Fruit fly (Drosophila melanogaster) whole organism, embryonic: ENCODE results near the gene Trs20.

Source experiments
- Bdp1 ChIP-seq: fragments of 200-800 bp; sonication (Bioruptor generic); optimal IDR thresholded peaks from 3 replicates; lab custom pipeline; 2016; ENCODE audit warnings: missing biosample characterization, missing genetic modification characterization
- Bteb2 ChIP-seq: fragments of 200-800 bp; sonication (Bioruptor generic); optimal IDR thresholded peaks from 2 replicates; lab custom pipeline; 2016; ENCODE audit warnings: missing biosample characterization, missing genetic modification characterization
- CG10267 ChIP-seq: fragments of 200-800 bp; sonication (Bioruptor generic); optimal IDR thresholded peaks from 2 replicates; lab custom pipeline; 2018; ENCODE audit warnings: missing biosample characterization, mild to moderate bottlenecking, missing genetic modification characterization, moderate library complexity
- CG10321 ChIP-seq: fragments of 200-800 bp; sonication (Bioruptor generic); IDR thresholded peaks from 2 replicates; pipeline ENCODE4 v1.3.6; 2022; ENCODE audit warnings: missing biosample characterization, missing genetic modification characterization
- CG10431 ChIP-seq: fragments of 200-800 bp; sonication (Bioruptor generic); optimal IDR thresholded peaks from 3 replicates; lab custom pipeline; 2018; ENCODE audit warnings: missing biosample characterization, mild to moderate bottlenecking, missing genetic modification characterization
- CG11456 ChIP-seq: fragments of 200-800 bp; sonication (Bioruptor generic); IDR thresholded peaks from 3 replicates; pipeline ENCODE4 v1.3.6; 2022; ENCODE audit warnings: missing biosample characterization, missing genetic modification characterization
- CG1233 ChIP-seq: fragments of 200-800 bp; sonication (Bioruptor generic); optimal IDR thresholded peaks from 4 replicates; lab custom pipeline; 2018; ENCODE audit warnings: missing biosample characterization, mild to moderate bottlenecking, missing genetic modification characterization
- CG14965 ChIP-seq: fragments of 200-800 bp; sonication (Bioruptor generic); optimal IDR thresholded peaks from 2 replicates; lab custom pipeline; 2016; ENCODE audit warnings: missing biosample characterization, missing genetic modification characterization, borderline replicate concordance
- CG1602 ChIP-seq: fragments of 200-800 bp; sonication (Bioruptor generic); optimal IDR thresholded peaks from 3 replicates; lab custom pipeline; 2016; ENCODE audit warnings: missing biosample characterization, missing genetic modification characterization
- CG17186 ChIP-seq: fragments of 200-800 bp; sonication (Bioruptor generic); optimal IDR thresholded peaks from 3 replicates; lab custom pipeline; 2017; ENCODE audit warnings: missing biosample characterization, missing genetic modification reagents, missing genetic modification characterization
- CG17912 ChIP-seq: fragments of 200-800 bp; sonication (Bioruptor generic); optimal IDR thresholded peaks from 2 replicates; lab custom pipeline; 2018; ENCODE audit warnings: missing biosample characterization, mild to moderate bottlenecking, missing genetic modification characterization
- CG18262 ChIP-seq: fragments of 200-800 bp; optimal IDR thresholded peaks from 3 replicates; lab custom pipeline; 2019; ENCODE audit warnings: missing biosample characterization, mild to moderate bottlenecking, missing genetic modification characterization, moderate library complexity
- CG2712 ChIP-seq: fragments of 200-800 bp; optimal IDR thresholded peaks from 3 replicates; lab custom pipeline; 2019; ENCODE audit warnings: missing biosample characterization, mild to moderate bottlenecking, missing genetic modification characterization, moderate library complexity
- CG30020 ChIP-seq: fragments of 200-800 bp; optimal IDR thresholded peaks from 2 replicates; lab custom pipeline; 2019; ENCODE audit warnings: missing biosample characterization, mild to moderate bottlenecking, missing genetic modification characterization, moderate library complexity
- CG34224 ChIP-seq: fragments of 200-800 bp; sonication (Bioruptor generic); IDR thresholded peaks from 3 replicates; pipeline ENCODE4 v1.3.6; 2022; ENCODE audit warnings: missing biosample characterization, missing genetic modification characterization; ENCODE audit not compliant: partially characterized antibody
- CG3838 ChIP-seq: fragments of 200-800 bp; sonication (Bioruptor generic); optimal IDR thresholded peaks from 3 replicates; lab custom pipeline; 2016; ENCODE audit warnings: missing biosample characterization, missing genetic modification characterization
- CG3847 ChIP-seq: fragments of 200-800 bp; sonication (Bioruptor generic); IDR thresholded peaks from 2 replicates; pipeline ENCODE4 v1.3.6; 2022; ENCODE audit warnings: missing biosample characterization, missing genetic modification characterization
- CG42726 ChIP-seq: fragments of 200-800 bp; sonication (Bioruptor generic); IDR thresholded peaks from 2 replicates; pipeline ENCODE4 v1.3.6; 2022; ENCODE audit warnings: missing biosample characterization, missing genetic modification characterization; ENCODE audit not compliant: partially characterized antibody
- CG4617 ChIP-seq: fragments of 200-800 bp; sonication (Bioruptor generic); optimal IDR thresholded peaks from 3 replicates; lab custom pipeline; 2016; ENCODE audit warnings: missing biosample characterization, missing genetic modification characterization, borderline replicate concordance
- CG4730 ChIP-seq: fragments of 200-800 bp; sonication (Bioruptor generic); IDR thresholded peaks from 2 replicates; pipeline ENCODE4 v1.3.6; 2022; ENCODE audit warnings: missing biosample characterization, missing genetic modification characterization
- CG4854 ChIP-seq: fragments of 200-800 bp; sonication (Bioruptor generic); optimal IDR thresholded peaks from 2 replicates; lab custom pipeline; 2016; ENCODE audit warnings: missing biosample characterization, missing genetic modification characterization, inconsistent platforms
- CG5180 ChIP-seq: fragments of 200-800 bp; sonication (Bioruptor generic); optimal IDR thresholded peaks from 3 replicates; lab custom pipeline; 2017; ENCODE audit warnings: missing biosample characterization, missing genetic modification characterization, mild to moderate bottlenecking, moderate library complexity, missing genetic modification reagents
- CG9609 ChIP-seq: fragments of 200-800 bp; sonication (Bioruptor generic); optimal IDR thresholded peaks from 3 replicates; lab custom pipeline; 2016; ENCODE audit warnings: missing biosample characterization, missing genetic modification characterization
- CG9817 ChIP-seq: fragments of 200-800 bp; sonication (Bioruptor generic); optimal IDR thresholded peaks from 2 replicates; lab custom pipeline; 2018; ENCODE audit warnings: missing biosample characterization, mild to moderate bottlenecking, missing genetic modification characterization, moderate library complexity
- CTCF ChIP-seq: fragments of 200-800 bp; sonication (Bioruptor generic); optimal IDR thresholded peaks from 2 replicates; lab custom pipeline; 2017; ENCODE audit warnings: missing biosample characterization, mild to moderate bottlenecking, missing genetic modification characterization, moderate library complexity
- Dip2 ChIP-seq: fragments of 200-800 bp; sonication (Bioruptor generic); IDR thresholded peaks from 2 replicates; pipeline ENCODE4 v1.3.6; 2022; ENCODE audit warnings: missing biosample characterization, missing genetic modification characterization
- Dref ChIP-seq: fragments of 200-800 bp; sonication (Bioruptor generic); IDR thresholded peaks from 2 replicates; pipeline ENCODE4 v1.3.6; 2022; ENCODE audit warnings: missing biosample characterization, missing genetic modification characterization
- Elba2 ChIP-seq: fragments of 200-800 bp; sonication (Bioruptor generic); optimal IDR thresholded peaks from 3 replicates; lab custom pipeline; 2016; ENCODE audit warnings: missing biosample characterization, missing genetic modification characterization
- Fer1 ChIP-seq: fragments of 200-800 bp; sonication (Bioruptor generic); optimal IDR thresholded peaks from 2 replicates; lab custom pipeline; 2017; ENCODE audit warnings: missing biosample characterization, mild to moderate bottlenecking, missing genetic modification characterization
- Fer3 ChIP-seq: fragments of 200-800 bp; sonication (Bioruptor generic); optimal IDR thresholded peaks from 2 replicates; lab custom pipeline; 2018; ENCODE audit warnings: missing biosample characterization, mild to moderate bottlenecking, missing genetic modification characterization, moderate library complexity
- H15 ChIP-seq: fragments of 200-800 bp; sonication (Bioruptor generic); IDR thresholded peaks from 3 replicates; pipeline ENCODE4 v1.3.6; 2022; ENCODE audit warnings: missing biosample characterization, missing genetic modification characterization
- Hr51 ChIP-seq, 2 experiments: fragments of 200-800 bp; sonication (Bioruptor generic); optimal IDR thresholded peaks; 2 replicates in 1 of 2; 3 replicates in 1 of 2; lab custom pipeline; 2016 to 2018; ENCODE audit warnings: missing biosample characterization in 2 of 2, missing genetic modification characterization in 2 of 2, mild to moderate bottlenecking in 1 of 2, moderate library complexity in 1 of 2
- Lim3 ChIP-seq: fragments of 200-800 bp; sonication (Bioruptor generic); IDR thresholded peaks from 2 replicates; pipeline ENCODE4 v1.3.6; 2022; ENCODE audit warnings: missing biosample characterization, missing genetic modification characterization
- PHDP ChIP-seq: fragments of 200-800 bp; sonication (Bioruptor generic); optimal IDR thresholded peaks from 3 replicates; lab custom pipeline; 2018; ENCODE audit warnings: missing biosample characterization, mild to moderate bottlenecking, missing genetic modification characterization, moderate library complexity
- Ravus ChIP-seq: fragments of 200-800 bp; sonication (Bioruptor generic); IDR thresholded peaks from 2 replicates; pipeline ENCODE4 v1.3.6; 2022; ENCODE audit warnings: missing biosample characterization, missing genetic modification characterization
- Six4 ChIP-seq: fragments of 200-800 bp; sonication (Bioruptor generic); optimal IDR thresholded peaks from 2 replicates; lab custom pipeline; 2016; ENCODE audit warnings: missing biosample characterization, missing genetic modification characterization
- TFAM ChIP-seq: fragments of 200-800 bp; sonication (Bioruptor generic); optimal IDR thresholded peaks from 2 replicates; lab custom pipeline; 2017; ENCODE audit warnings: missing biosample characterization, missing genetic modification characterization, inconsistent platforms
- Xrp1 ChIP-seq: fragments of 200-800 bp; sonication (Bioruptor generic); IDR thresholded peaks from 2 replicates; pipeline ENCODE4 v1.3.6; 2022; ENCODE audit warnings: missing biosample characterization, missing genetic modification characterization
- abd-A ChIP-seq: fragments of 200-800 bp; sonication (Bioruptor generic); optimal IDR thresholded peaks from 3 replicates; lab custom pipeline; 2019; ENCODE audit warnings: missing biosample characterization, mild to moderate bottlenecking, missing genetic modification characterization, moderate library complexity
- amos ChIP-seq: fragments of 200-800 bp; sonication (Bioruptor generic); IDR thresholded peaks from 2 replicates; pipeline ENCODE4 v1.3.6; 2022; ENCODE audit warnings: missing biosample characterization, missing genetic modification characterization; ENCODE audit not compliant: partially characterized antibody
- btn ChIP-seq: fragments of 200-800 bp; sonication (Bioruptor generic); optimal IDR thresholded peaks from 2 replicates; lab custom pipeline; 2016; ENCODE audit warnings: missing biosample characterization, missing genetic modification characterization
- eve ChIP-seq, 2 experiments: fragments of >200 bp; optimal IDR thresholded peaks; 2 replicates each; lab custom pipeline; 2017; ENCODE audit warnings: missing biosample characterization in 2 of 2, missing genetic modification characterization in 2 of 2
- gsb ChIP-seq: fragments of 200-800 bp; sonication (Bioruptor generic); IDR thresholded peaks from 2 replicates; pipeline ENCODE4 v1.3.6; 2022; ENCODE audit warnings: missing biosample characterization, missing genetic modification characterization
- hb ChIP-seq: fragments of 200-800 bp; sonication (Bioruptor generic); IDR thresholded peaks from 3 replicates; pipeline ENCODE4 v1.3.6; 2022; ENCODE audit warnings: missing biosample characterization, missing genetic modification characterization; ENCODE audit not compliant: partially characterized antibody
- her ChIP-seq: fragments of 200-800 bp; sonication (Bioruptor generic); optimal IDR thresholded peaks from 2 replicates; lab custom pipeline; 2016; ENCODE audit warnings: missing biosample characterization, missing genetic modification characterization
- ken ChIP-seq: fragments of 200-800 bp; sonication (Bioruptor generic); IDR thresholded peaks from 3 replicates; pipeline ENCODE4 v1.3.6; 2022; ENCODE audit warnings: missing biosample characterization, missing genetic modification characterization
- nerfin-2 ChIP-seq: fragments of 200-800 bp; sonication (Bioruptor generic); IDR thresholded peaks from 2 replicates; pipeline ENCODE4 v1.3.6; 2022; ENCODE audit warnings: missing biosample characterization, missing genetic modification characterization; ENCODE audit not compliant: partially characterized antibody
- psq ChIP-seq: fragments of 200-800 bp; sonication (Bioruptor generic); optimal IDR thresholded peaks from 2 replicates; lab custom pipeline; 2017; ENCODE audit warnings: missing biosample characterization, missing genetic modification characterization
- tll ChIP-seq, 2 experiments: fragments of 200-800 bp in 1 of 2; fragments of >200 bp in 1 of 2; sonication (Bioruptor generic) in 1 of 2; optimal IDR thresholded peaks; 2 replicates each; lab custom pipeline; 2017 to 2019; ENCODE audit warnings: missing biosample characterization in 2 of 2, missing genetic modification characterization in 2 of 2, mild to moderate bottlenecking in 1 of 2, moderate library complexity in 1 of 2

Gene Trs20

dm6 chr3L:16161847-16162556 is 30.6 kb upstream of the Trs20 start (continued):
- TF ChIP-seq CG11456 (no peak), Lim3 (GFP tag; lab: Robert Waterston, UW) (no peak), CG9609 (peak; percentile 48), CG18262 (tag; lab: Kevin White, UChicago) (peak; percentile 76), Six4 (peak; percentile 37), her (GFP tag; lab: Kevin White, UChicago) (peak; percentile 71), CG3838 (GFP tag; lab: Kevin White, UChicago) (no peak), Dref (no peak), CG1602 (peak; percentile 45), CG3847 (GFP tag; lab: Robert Waterston, UW) (peak; percentile 67), H15 (GFP tag; lab: Robert Waterston, UW) (0 out of 3 replicates have a peak, but pooled peaks have one; percentile 21), amos (no peak), CG10431 (peak; percentile 42), gsb (peak; percentile 39; the same call in 1 of the 2 replicates), CG4854 (GFP tag; lab: Kevin White, UChicago) (peak; percentile 37), hb (GFP tag; lab: Robert Waterston, UW) (no peak), Ravus (GFP tag; lab: Robert Waterston, UW) (no peak), CG10267 (tag; lab: Kevin White, UChicago) (peak; percentile 54), CTCF (GFP tag; lab: Kevin White, UChicago) (no peak), CG30020 (tag; lab: Kevin White, UChicago) (no peak), abd-A (tag; lab: Kevin White, UChicago) (peak; percentile 52), CG4617 (GFP tag; lab: Kevin White, UChicago) (no peak), btn (GFP tag; lab: Kevin White, UChicago) (no peak), psq (no peak), CG5180 (GFP tag; lab: Kevin White, UChicago) (peak; percentile 45), Fer1 (GFP tag; lab: Kevin White, UChicago) (peak; percentile 92), TFAM (GFP tag; lab: Kevin White, UChicago) (no peak), CG10321 (no peak), eve (GFP tag; optimal IDR thresholded peaks at IDR 0.05; lab: Kevin White, UChicago) (peak in 1 of 2 experiments; percentile 92), Bdp1 (GFP tag; lab: Kevin White, UChicago) (peak; percentile 34), CG14965 (GFP tag; lab: Kevin White, UChicago) (no peak), Dip2 (GFP tag; lab: Robert Waterston, UW) (no peak), PHDP (tag; lab: Kevin White, UChicago) (peak; percentile 84), Xrp1 (GFP tag; lab: Robert Waterston, UW) (no peak; the same call in 1 of the 2 replicates), CG1233 (peak; percentile 51), CG34224 (GFP tag; lab: Robert Waterston, UW) (no peak), CG17186 (GFP tag; lab: Kevin White, UChicago) (no peak), Elba2 (GFP tag; lab: Kevin White, UChicago) (no peak), CG9817 (tag; lab: Kevin White, UChicago) (peak; percentile 70), Bteb2 (peak; percentile 55), Fer3 (peak; percentile 75), CG2712 (tag; lab: Kevin White, UChicago) (peak; percentile 77), CG42726 (no peak), tll (GFP tag; optimal IDR thresholded peaks at IDR 0.05; lab: Kevin White, UChicago) (no peak), CG17912 (GFP tag; lab: Kevin White, UChicago) (no peak), ken (GFP tag; lab: Robert Waterston, UW) (no peak), nerfin-2 (no peak), Hr51 (GFP tag; optimal IDR thresholded peaks at IDR 0.05; lab: Kevin White, UChicago) (peak; percentile 39 to 81), CG4730 (GFP tag; lab: Robert Waterston, UW) (peak; percentile 52)
